Fruit fly (Drosophila melanogaster) whole organism, embryonic: ENCODE results near the gene Polr3A.

Source experiments
- Antp ChIP-seq: fragments of 200-800 bp; sonication (Bioruptor generic); optimal IDR thresholded peaks from 3 replicates; lab custom pipeline; 2016; ENCODE audit warnings: missing biosample characterization, missing genetic modification characterization
- Atf-2 ChIP-seq: fragments of 200-800 bp; sonication (Bioruptor generic); optimal IDR thresholded peaks from 2 replicates; lab custom pipeline; 2016; ENCODE audit warnings: missing biosample characterization, missing genetic modification characterization
- B-H2 ChIP-seq: fragments of 200-800 bp; sonication (Bioruptor generic); optimal IDR thresholded peaks from 2 replicates; lab custom pipeline; 2018; ENCODE audit warnings: missing biosample characterization, mild to moderate bottlenecking, missing genetic modification characterization
- BEAF-32 ChIP-seq: fragments of 200-800 bp; sonication (Bioruptor generic); optimal IDR thresholded peaks from 3 replicates; lab custom pipeline; 2017; ENCODE audit warnings: missing biosample characterization, missing genetic modification characterization, mild to moderate bottlenecking, moderate library complexity, missing genetic modification reagents
- Bgb ChIP-seq: fragments of 200-800 bp; sonication (Bioruptor generic); IDR thresholded peaks from 2 replicates; pipeline ENCODE4 v1.3.6; 2022; ENCODE audit warnings: missing biosample characterization, missing genetic modification characterization; ENCODE audit not compliant: partially characterized antibody
- CG11560 ChIP-seq: fragments of 200-800 bp; sonication (Bioruptor generic); IDR thresholded peaks from 3 replicates; pipeline ENCODE4 v1.3.6; 2022; ENCODE audit warnings: missing biosample characterization, missing genetic modification characterization
- CG15514 ChIP-seq: fragments of 200-800 bp; sonication (Bioruptor generic); optimal IDR thresholded peaks from 3 replicates; lab custom pipeline; 2017; ENCODE audit warnings: missing biosample characterization, missing genetic modification characterization, mild to moderate bottlenecking, moderate library complexity, missing genetic modification reagents
- CG16813 ChIP-seq: fragments of 200-800 bp; sonication (Bioruptor generic); IDR thresholded peaks from 3 replicates; pipeline ENCODE4 v1.3.6; 2022; ENCODE audit warnings: missing biosample characterization, missing genetic modification characterization; ENCODE audit not compliant: partially characterized antibody
- CG17186 ChIP-seq: fragments of 200-800 bp; sonication (Bioruptor generic); optimal IDR thresholded peaks from 3 replicates; lab custom pipeline; 2017; ENCODE audit warnings: missing biosample characterization, missing genetic modification reagents, missing genetic modification characterization
- CG17385 ChIP-seq: fragments of 200-800 bp; sonication (Bioruptor generic); optimal IDR thresholded peaks from 3 replicates; lab custom pipeline; 2018; ENCODE audit warnings: missing biosample characterization, mild to moderate bottlenecking, missing genetic modification characterization
- CG17912 ChIP-seq: fragments of 200-800 bp; sonication (Bioruptor generic); optimal IDR thresholded peaks from 2 replicates; lab custom pipeline; 2018; ENCODE audit warnings: missing biosample characterization, mild to moderate bottlenecking, missing genetic modification characterization
- CG2116 ChIP-seq: fragments of 200-800 bp; sonication (Bioruptor generic); optimal IDR thresholded peaks from 3 replicates; lab custom pipeline; 2018; ENCODE audit warnings: missing biosample characterization, mild to moderate bottlenecking, missing genetic modification characterization
- CG2120 ChIP-seq: fragments of 200-800 bp; sonication (Bioruptor generic); optimal IDR thresholded peaks from 3 replicates; lab custom pipeline; 2016; ENCODE audit warnings: missing biosample characterization, missing genetic modification characterization
- CG2129 ChIP-seq: fragments of 200-800 bp; sonication (Bioruptor generic); IDR thresholded peaks from 2 replicates; pipeline ENCODE4 v1.3.6; 2022; ENCODE audit warnings: missing biosample characterization, missing genetic modification characterization; ENCODE audit not compliant: partially characterized antibody
- CG30020 ChIP-seq: fragments of 200-800 bp; optimal IDR thresholded peaks from 2 replicates; lab custom pipeline; 2019; ENCODE audit warnings: missing biosample characterization, mild to moderate bottlenecking, missing genetic modification characterization, moderate library complexity
- CG3726 ChIP-seq: fragments of 200-800 bp; sonication (Bioruptor generic); IDR thresholded peaks from 3 replicates; pipeline ENCODE4, ENCODE4 v1.3.6; 2022; ENCODE audit warnings: missing biosample characterization, missing genetic modification characterization
- CG6854 ChIP-seq: fragments of 200-800 bp; sonication (Bioruptor generic); optimal IDR thresholded peaks from 3 replicates; lab custom pipeline; 2017; ENCODE audit warnings: missing biosample characterization, mild to moderate bottlenecking, missing genetic modification characterization
- CG8924 ChIP-seq: fragments of 200-800 bp; optimal IDR thresholded peaks from 3 replicates; lab custom pipeline; 2019; ENCODE audit warnings: missing biosample characterization, mild to moderate bottlenecking, missing genetic modification characterization, moderate library complexity
- CG9727 ChIP-seq: fragments of 200-800 bp; sonication (Bioruptor generic); optimal IDR thresholded peaks from 3 replicates; lab custom pipeline; 2017; ENCODE audit warnings: missing biosample characterization, mild to moderate bottlenecking, missing genetic modification characterization
- CG9932 ChIP-seq: fragments of 200-800 bp; sonication (Bioruptor generic); IDR thresholded peaks from 2 replicates; pipeline ENCODE4 v1.3.6; 2022; ENCODE audit warnings: missing biosample characterization, missing genetic modification characterization
- Elba2 ChIP-seq: fragments of 200-800 bp; sonication (Bioruptor generic); optimal IDR thresholded peaks from 3 replicates; lab custom pipeline; 2016; ENCODE audit warnings: missing biosample characterization, missing genetic modification characterization
- HLH4C ChIP-seq: fragments of 200-800 bp; sonication (Bioruptor generic); IDR thresholded peaks from 3 replicates; pipeline ENCODE4 v1.3.6; 2022; ENCODE audit warnings: missing biosample characterization, missing genetic modification characterization; ENCODE audit not compliant: partially characterized antibody
- HmgZ ChIP-seq: fragments of 200-800 bp; sonication (Bioruptor generic); optimal IDR thresholded peaks from 2 replicates; lab custom pipeline; 2018; ENCODE audit warnings: missing biosample characterization, mild to moderate bottlenecking, missing genetic modification characterization
- Hsf ChIP-seq: fragments of 200-800 bp; sonication (Bioruptor generic); optimal IDR thresholded peaks from 3 replicates; lab custom pipeline; 2016; ENCODE audit warnings: missing biosample characterization, missing genetic modification characterization
- Lim3 ChIP-seq: fragments of 200-800 bp; sonication (Bioruptor generic); IDR thresholded peaks from 2 replicates; pipeline ENCODE4 v1.3.6; 2022; ENCODE audit warnings: missing biosample characterization, missing genetic modification characterization
- Med ChIP-seq: fragments of 200-800 bp; sonication (Bioruptor generic); peaks from one replicate; lab custom pipeline; 2016; ENCODE audit warnings: missing biosample characterization, missing genetic modification characterization, mild to moderate bottlenecking, inconsistent platforms, moderate library complexity
- Myb ChIP-seq: fragments of 200-800 bp; sonication (Bioruptor generic); optimal IDR thresholded peaks from 2 replicates; lab custom pipeline; 2016; ENCODE audit warnings: missing biosample characterization, missing genetic modification characterization
- Rfx ChIP-seq: fragments of 200-800 bp; sonication (Bioruptor generic); IDR thresholded peaks from 2 replicates; pipeline ENCODE4 v1.3.6; 2022; ENCODE audit warnings: missing biosample characterization, missing genetic modification characterization
- Sry-δ ChIP-seq: fragments of 200-800 bp; sonication (Bioruptor generic); optimal IDR thresholded peaks from 2 replicates; lab custom pipeline; 2016; ENCODE audit warnings: missing biosample characterization, missing genetic modification characterization
- bbx ChIP-seq: fragments of 200-800 bp; sonication (Bioruptor generic); IDR thresholded peaks from 2 replicates; pipeline ENCODE4 v1.3.6; 2022; ENCODE audit warnings: missing biosample characterization, missing genetic modification characterization; ENCODE audit not compliant: partially characterized antibody
- cg ChIP-seq: fragments of 200-800 bp; sonication (Bioruptor generic); optimal IDR thresholded peaks from 3 replicates; lab custom pipeline; 2019; ENCODE audit warnings: missing biosample characterization, mild to moderate bottlenecking, missing genetic modification characterization, moderate library complexity
- chinmo ChIP-seq: fragments of 200-800 bp; sonication (Bioruptor generic); IDR thresholded peaks from 4 replicates; pipeline ENCODE4 v1.3.6; 2022; ENCODE audit warnings: missing biosample characterization, missing genetic modification characterization; ENCODE audit not compliant: partially characterized antibody
- dati ChIP-seq: fragments of 200-800 bp; sonication (Bioruptor generic); IDR thresholded peaks from 2 replicates; pipeline ENCODE4 v1.3.6; 2022; ENCODE audit warnings: missing biosample characterization, missing genetic modification characterization
- dimm ChIP-seq: fragments of 200-800 bp; sonication (Bioruptor generic); IDR thresholded peaks from 2 replicates; pipeline ENCODE4 v1.3.6; 2022; ENCODE audit warnings: missing biosample characterization, missing genetic modification characterization
- fru ChIP-seq: fragments of >200 bp; optimal IDR thresholded peaks from 2 replicates; lab custom pipeline; 2017
- gfzf ChIP-seq: fragments of 200-800 bp; sonication (Bioruptor generic); optimal IDR thresholded peaks from 2 replicates; lab custom pipeline; 2016; ENCODE audit warnings: missing biosample characterization, mild to moderate bottlenecking, missing genetic modification characterization, moderate library complexity
- hb ChIP-seq: fragments of 200-800 bp; sonication (Bioruptor generic); IDR thresholded peaks from 3 replicates; pipeline ENCODE4 v1.3.6; 2022; ENCODE audit warnings: missing biosample characterization, missing genetic modification characterization; ENCODE audit not compliant: partially characterized antibody
- hbn ChIP-seq: fragments of 200-800 bp; sonication (Bioruptor generic); IDR thresholded peaks from 2 replicates; pipeline ENCODE4 v1.3.6; 2022; ENCODE audit warnings: missing biosample characterization, missing genetic modification characterization; ENCODE audit not compliant: partially characterized antibody
- knrl ChIP-seq: fragments of 200-800 bp; sonication (Bioruptor generic); IDR thresholded peaks from 3 replicates; pipeline ENCODE4 v1.3.6; 2022; ENCODE audit warnings: missing biosample characterization, missing genetic modification characterization; ENCODE audit not compliant: partially characterized antibody
- pan ChIP-seq, 4 experiments: fragments of >200 bp in 3 of 4; fragments of 200-800 bp in 1 of 4; sonication (Bioruptor generic) in 1 of 4; optimal IDR thresholded peaks in 3 of 4; IDR thresholded peaks in 1 of 4; 2 replicates each; pipeline versions ENCODE4 v1.3.6 to Lab custom; 2017 to 2022; ENCODE audit warnings: missing biosample characterization in 2 of 4, missing genetic modification characterization in 2 of 4, mixed read lengths in 1 of 4
- phol ChIP-seq: fragments of 200-800 bp; sonication (Bioruptor generic); optimal IDR thresholded peaks from 3 replicates; lab custom pipeline; 2018; ENCODE audit warnings: missing biosample characterization, mild to moderate bottlenecking, missing genetic modification characterization, moderate library complexity
- pum ChIP-seq: fragments of 200-800 bp; sonication (Bioruptor generic); optimal IDR thresholded peaks from 2 replicates; lab custom pipeline; 2016; ENCODE audit warnings: missing biosample characterization, missing genetic modification characterization
- stwl ChIP-seq: fragments of 200-800 bp; sonication (Bioruptor generic); optimal IDR thresholded peaks from 3 replicates; lab custom pipeline; 2018; ENCODE audit warnings: missing biosample characterization, mild to moderate bottlenecking, missing genetic modification characterization, moderate library complexity
- tna ChIP-seq: fragments of 200-800 bp; sonication (Bioruptor generic); IDR thresholded peaks from 2 replicates; pipeline ENCODE4 v1.3.6; 2022; ENCODE audit warnings: missing biosample characterization, missing genetic modification characterization; ENCODE audit not compliant: partially characterized antibody
- trem ChIP-seq: fragments of 200-800 bp; optimal IDR thresholded peaks from 3 replicates; lab custom pipeline; 2019; ENCODE audit warnings: missing biosample characterization, mild to moderate bottlenecking, missing genetic modification characterization, moderate library complexity
- tx ChIP-seq: fragments of 200-800 bp; sonication (Bioruptor generic); optimal IDR thresholded peaks from 2 replicates; lab custom pipeline; 2016; ENCODE audit warnings: missing biosample characterization, missing genetic modification characterization
- vnd ChIP-seq: fragments of 200-800 bp; sonication (Bioruptor generic); IDR thresholded peaks from 3 replicates; pipeline ENCODE4 v1.3.6; 2022; ENCODE audit warnings: missing biosample characterization, missing genetic modification characterization; ENCODE audit not compliant: partially characterized antibody
- z ChIP-seq: fragments of 200-800 bp; sonication (Bioruptor generic); IDR thresholded peaks from 3 replicates; pipeline ENCODE4 v1.3.6; 2022; ENCODE audit warnings: missing biosample characterization, missing genetic modification characterization
- zen ChIP-seq: fragments of 200-800 bp; sonication (Bioruptor generic); optimal IDR thresholded peaks from 3 replicates; lab custom pipeline; 2018; ENCODE audit warnings: missing biosample characterization, mild to moderate bottlenecking, missing genetic modification characterization, moderate library complexity
- zen2 ChIP-seq: fragments of 200-800 bp; sonication (Bioruptor generic); IDR thresholded peaks from 3 replicates; pipeline ENCODE4 v1.3.6; 2022; ENCODE audit warnings: missing biosample characterization, missing genetic modification characterization; ENCODE audit not compliant: partially characterized antibody

Polr3A gene

DNA sequence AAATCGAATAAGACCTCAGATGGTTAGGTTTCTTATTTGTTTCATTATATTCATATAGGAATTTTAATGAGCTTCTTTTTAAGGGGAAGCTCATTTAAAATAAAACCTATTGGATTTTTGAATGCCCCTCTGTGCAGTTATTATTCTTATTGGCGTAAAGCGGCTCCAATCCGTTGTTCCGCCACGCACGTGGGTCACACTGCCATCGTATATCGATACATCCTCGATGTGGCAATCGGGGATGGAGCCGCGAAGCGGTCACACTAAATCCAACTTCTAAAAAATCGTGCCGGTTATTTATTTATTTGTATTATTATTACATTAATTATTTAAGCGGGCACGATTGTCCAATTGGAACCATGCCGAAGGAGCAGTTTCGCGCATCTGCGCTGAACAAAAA is at the start of gene Polr3A (continued):
- TF ChIP-seq cg (no peak), dati (GFP tag; lab: Robert Waterston, UW) (no peak), Lim3 (no peak), Myb (GFP tag; lab: Kevin White, UChicago) (peak; percentile 15), gfzf (GFP tag; lab: Kevin White, UChicago) (peak; percentile 67), Hsf (no peak), chinmo (GFP tag; lab: Robert Waterston, UW) (no peak), Rfx (GFP tag; lab: Robert Waterston, UW) (0 out of 2 replicates have a peak, but pooled peaks have one; percentile 31), B-H2 (GFP tag; lab: Kevin White, UChicago) (no peak), trem (tag; lab: Kevin White, UChicago) (peak; percentile 12), knrl (GFP tag; lab: Robert Waterston, UW) (peak; percentile 57), HmgZ (tag; lab: Kevin White, UChicago) (peak; percentile 11), Elba2 (GFP tag; lab: Kevin White, UChicago) (peak; percentile 96), CG8924 (no peak), Atf-2 (no peak), HLH4C (GFP tag; lab: Robert Waterston, UW) (peak; percentile 62), bbx (GFP tag; lab: Robert Waterston, UW) (peak; percentile 77), CG2120 (no peak), BEAF-32 (GFP tag; lab: Kevin White, UChicago) (peak; percentile 66), Antp (GFP tag; lab: Kevin White, UChicago) (no peak), hb (no peak), Bgb (GFP tag; lab: Robert Waterston, UW) (peak; percentile 70), zen (tag; lab: Kevin White, UChicago) (peak; percentile 49), tna (GFP tag; lab: Robert Waterston, UW) (0 out of 2 replicates have a peak, but pooled peaks have one; percentile 39), CG15514 (GFP tag; lab: Kevin White, UChicago) (peak; percentile 54), CG30020 (peak; percentile 62), CG9727 (GFP tag; lab: Kevin White, UChicago) (no peak), CG17385 (GFP tag; lab: Kevin White, UChicago) (no peak), vnd (GFP tag; lab: Robert Waterston, UW) (0 out of 3 replicates have a peak, but pooled peaks have one; percentile 25), Sry-δ (GFP tag; lab: Kevin White, UChicago) (peak; percentile 24), CG17186 (GFP tag; lab: Kevin White, UChicago) (peak; percentile 74), hbn (peak; percentile 41), Med (peak; percentile 18), z (GFP tag; lab: Robert Waterston, UW) (no peak), CG16813 (GFP tag; lab: Robert Waterston, UW) (peak; percentile 63), fru (lab: Kevin White, UChicago) (no peak), CG2129 (no peak), tx (no peak), dimm (no peak), stwl (peak; percentile 48)

DNA sequence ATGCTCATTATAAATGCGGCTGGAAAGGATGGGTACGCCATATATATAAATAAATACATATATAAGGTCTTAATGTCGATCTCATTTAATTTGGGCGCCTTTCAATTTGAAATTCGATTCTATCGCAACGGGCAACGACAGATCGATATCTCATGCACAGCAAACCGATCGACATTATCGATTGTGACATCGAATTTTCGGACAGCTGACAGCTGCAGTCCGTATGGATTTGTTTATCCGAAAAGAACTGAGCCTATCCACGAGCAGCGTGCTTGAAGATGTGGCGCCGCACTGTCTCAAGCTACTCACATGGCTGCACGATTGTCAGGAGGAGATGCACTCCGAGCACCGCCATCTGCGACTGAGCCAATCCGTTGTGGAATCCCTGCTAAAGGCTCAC is 30.8 kb upstream of the Polr3A start, which contains the start of gene CG8191:
Gene CG8191, plus strand, starts transcription at position 211 of the 400 bp plus-strand sequence.
- TF ChIP-seq CG17912 (GFP tag; lab: Kevin White, UChicago) = no peak
- no peak for TF ChIP-seq pan (optimal IDR thresholded peaks at IDR 0.05; lab: Kevin White, UChicago)
- no peak for TF ChIP-seq pan (GFP tag; optimal IDR thresholded peaks at IDR 0.05 in 1 of 2, IDR thresholded peaks at IDR 0.05 in 1 of 2)
- no peak for TF ChIP-seq pum
- TF ChIP-seq zen2 (GFP tag; lab: Robert Waterston, UW) = peak; percentile 86
- no peak for TF ChIP-seq phol (tag; lab: Kevin White, UChicago)
- TF ChIP-seq CG2116 (GFP tag; lab: Kevin White, UChicago) = peak; percentile 72
- TF ChIP-seq CG9932 (GFP tag; lab: Robert Waterston, UW) = no peak
- peak; percentile 32 for TF ChIP-seq Sry-δ (GFP tag; lab: Kevin White, UChicago)
- peak; percentile 59; the same call in 1 of the 3 replicates for TF ChIP-seq hb
- peak; percentile 68 for TF ChIP-seq CG16813 (GFP tag; lab: Robert Waterston, UW)
- TF ChIP-seq CG11560 (tag; lab: Robert Waterston, UW) = no peak
- no peak for TF ChIP-seq CG3726 (GFP tag; lab: Robert Waterston, UW)
- TF ChIP-seq hbn = peak; percentile 69
- no peak for TF ChIP-seq CG6854
